Comparison of ENCODE assay signal across 5 fruit fly cellular contexts in the genomic region with DNA sequence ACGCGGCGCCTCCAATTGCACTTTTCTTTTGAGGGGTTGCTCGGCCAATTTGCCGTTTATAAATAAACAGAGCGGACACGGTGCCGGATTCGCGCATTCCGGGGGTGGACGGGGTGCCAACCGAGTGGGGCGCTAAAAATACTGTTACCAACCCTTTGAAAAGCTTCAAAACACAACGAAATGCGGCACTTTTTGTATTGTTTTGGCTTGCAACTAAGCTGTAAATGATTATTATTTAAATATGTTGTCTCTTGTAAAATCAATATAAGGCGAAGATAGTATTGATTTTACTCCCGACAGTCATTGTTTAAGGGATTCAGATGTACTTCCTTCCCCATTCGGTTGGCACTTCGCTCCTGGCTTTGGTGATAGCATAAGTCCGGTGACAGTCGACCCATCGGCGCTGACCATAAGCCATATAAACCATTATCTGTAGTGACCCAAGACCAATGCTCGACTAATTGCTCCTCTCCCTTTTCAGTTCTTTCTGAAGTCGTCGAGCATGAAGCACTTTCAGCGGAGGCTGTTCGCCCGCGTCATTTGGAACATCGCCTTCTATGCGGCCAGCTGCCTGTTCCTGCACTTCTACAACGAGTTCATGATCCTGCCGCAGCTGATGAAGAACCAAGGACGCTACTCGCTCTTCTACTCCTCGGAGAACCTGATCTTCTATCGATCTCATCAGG.
TF ChIP-seq lines count a peak whose summit lies in the region.

A gene (minus strand): TSS at position 8 of the 686 bp plus-strand sequence.

TF ChIP-seq in whole organism, adult, 20 proteins besides CTCF, POLR2A, EP300 and RAD21 (continued from another document):
- peak; percentile 16 for TF ChIP-seq toe (GFP tag; optimal IDR thresholded peaks at IDR 0.05; lab: Kevin White, UChicago)
- TF ChIP-seq CG11617 (GFP tag; optimal IDR thresholded peaks at IDR 0.05; lab: Kevin White, UChicago) = no peak
- TF ChIP-seq CG33017 (tag; optimal IDR thresholded peaks at IDR 0.05; lab: Kevin White, UChicago) = no peak

TF ChIP-seq in whole organism, embryonic, 481 proteins besides CTCF, POLR2A, EP300 and RAD21 (continued from another document and continues in another):
- TF ChIP-seq YL-1 (GFP tag; optimal IDR thresholded peaks at IDR 0.05; lab: Kevin White, UChicago) = no peak
- no peak for TF ChIP-seq Ssrp (tag; optimal IDR thresholded peaks at IDR 0.05; lab: Kevin White, UChicago)
- TF ChIP-seq croc (GFP tag; conservative IDR thresholded peaks at IDR 0.05; lab: Robert Waterston, UW) = no peak
- no peak for TF ChIP-seq ewg (GFP tag; optimal IDR thresholded peaks at IDR 0.05; lab: Kevin White, UChicago)
- TF ChIP-seq prd (optimal IDR thresholded peaks at IDR 0.05; lab: Kevin White, UChicago) = no peak
- TF ChIP-seq prd (GFP tag; IDR thresholded peaks at IDR 0.05; lab: Robert Waterston, UW) = peak; percentile 60
- TF ChIP-seq caup (GFP tag; optimal IDR thresholded peaks at IDR 0.05; lab: Kevin White, UChicago; ENCODE audit: severe bottlenecking) = no peak
- TF ChIP-seq dm (GFP tag; optimal IDR thresholded peaks at IDR 0.05; lab: Kevin White, UChicago) = no peak
- TF ChIP-seq CG11696 (GFP tag; IDR thresholded peaks at IDR 0.05; lab: Robert Waterston, UW) = no peak
- peak; percentile 49; the same call in 1 of the 3 replicates for TF ChIP-seq dysf (GFP tag; IDR thresholded peaks at IDR 0.05; lab: Robert Waterston, UW)
- no peak for TF ChIP-seq CG14014 (GFP tag; IDR thresholded peaks at IDR 0.05; lab: Robert Waterston, UW)
- peak; percentile 49 for TF ChIP-seq Xbp1 (GFP tag; optimal IDR thresholded peaks at IDR 0.05; lab: Kevin White, UChicago)
- no peak for TF ChIP-seq wor (GFP tag; IDR thresholded peaks at IDR 0.05; lab: Robert Waterston, UW)
- TF ChIP-seq pnt (GFP tag; optimal IDR thresholded peaks at IDR 0.05; lab: Kevin White, UChicago) = no peak
- TF ChIP-seq nerfin-2 (GFP tag; IDR thresholded peaks at IDR 0.05; lab: Robert Waterston, UW; ENCODE audit: partially characterized antibody) = no peak
- no peak for TF ChIP-seq HLH3B (GFP tag; IDR thresholded peaks at IDR 0.05; lab: Robert Waterston, UW)
- no peak for TF ChIP-seq Poxn (GFP tag; IDR thresholded peaks at IDR 0.05; lab: Robert Waterston, UW)
- TF ChIP-seq bsh (GFP tag; optimal IDR thresholded peaks at IDR 0.05; lab: Kevin White, UChicago) = peak in 1 of 2 experiments; percentile 4
- TF ChIP-seq CG11695 (GFP tag; IDR thresholded peaks at IDR 0.05; lab: Robert Waterston, UW) = 0 out of 3 replicates have a peak, but pooled peaks have one; percentile 35
- no peak for TF ChIP-seq CG8281 (tag; optimal IDR thresholded peaks at IDR 0.05; lab: Kevin White, UChicago)
- TF ChIP-seq jigr1 (GFP tag; IDR thresholded peaks at IDR 0.05; lab: Robert Waterston, UW) = no peak
- no peak for TF ChIP-seq dmrt11E (tag; optimal IDR thresholded peaks at IDR 0.05; lab: Kevin White, UChicago)
- no peak for TF ChIP-seq Neu2 (GFP tag; optimal IDR thresholded peaks at IDR 0.05; lab: Kevin White, UChicago; ENCODE audit: borderline replicate concordance)
- no peak for TF ChIP-seq CG1647 (GFP tag; optimal IDR thresholded peaks at IDR 0.05; lab: Kevin White, UChicago)
- no peak for TF ChIP-seq CG7987 (GFP tag; optimal IDR thresholded peaks at IDR 0.05; lab: Kevin White, UChicago)
- TF ChIP-seq cato (GFP tag; optimal IDR thresholded peaks at IDR 0.05; lab: Kevin White, UChicago; ENCODE audit: borderline replicate concordance) = no peak
- peak; percentile 9 to 29 for TF ChIP-seq dpn (GFP tag; optimal IDR thresholded peaks at IDR 0.05; lab: Kevin White, UChicago)
- peak; percentile 14 for TF ChIP-seq Chrac-16 (GFP tag; optimal IDR thresholded peaks at IDR 0.05; lab: Kevin White, UChicago)
- peak; percentile 42; the same call in 1 of the 3 replicates for TF ChIP-seq Opbp (GFP tag; IDR thresholded peaks at IDR 0.05; lab: Robert Waterston, UW; ENCODE audit: partially characterized antibody)

TF ChIP-seq in whole organism, prepupa, 60 proteins besides CTCF, POLR2A, EP300 and RAD21 (continued from another document and continues in another):
- TF ChIP-seq dsx (GFP tag; optimal IDR thresholded peaks at IDR 0.05; lab: Kevin White, UChicago; ENCODE audit: poor library complexity, severe bottlenecking) = no peak
- TF ChIP-seq CG6276 (GFP tag; optimal IDR thresholded peaks at IDR 0.05; lab: Kevin White, UChicago) = no peak
- TF ChIP-seq CG10631 (GFP tag; optimal IDR thresholded peaks at IDR 0.05; lab: Kevin White, UChicago) = no peak
- TF ChIP-seq spab (GFP tag; optimal IDR thresholded peaks at IDR 0.05; lab: Kevin White, UChicago) = peak; percentile 26
- TF ChIP-seq CG15336 (GFP tag; IDR thresholded peaks at IDR 0.05; lab: Robert Waterston, UW) = no peak
- TF ChIP-seq Gug (GFP tag; IDR thresholded peaks at IDR 0.05; lab: Robert Waterston, UW) = peak; percentile 44
- peak; percentile 41 for TF ChIP-seq pdm3 (GFP tag; optimal IDR thresholded peaks at IDR 0.05; lab: Kevin White, UChicago)
- no peak for TF ChIP-seq fd59A (GFP tag; optimal IDR thresholded peaks at IDR 0.05; lab: Kevin White, UChicago)
- TF ChIP-seq CG34406 (GFP tag; optimal IDR thresholded peaks at IDR 0.05; lab: Kevin White, UChicago) = peak; percentile 31
- TF ChIP-seq CG8319 (GFP tag; optimal IDR thresholded peaks at IDR 0.05; lab: Kevin White, UChicago) = peak; percentile 25
- TF ChIP-seq topi (GFP tag; optimal IDR thresholded peaks at IDR 0.05; lab: Kevin White, UChicago) = peak; percentile 51
- TF ChIP-seq Sox15 (GFP tag; optimal IDR thresholded peaks at IDR 0.05; lab: Kevin White, UChicago) = peak; percentile 13
- TF ChIP-seq CG6808 (GFP tag; optimal IDR thresholded peaks at IDR 0.05; lab: Kevin White, UChicago) = peak; percentile 35
- no peak for TF ChIP-seq CG11294 (GFP tag; IDR thresholded peaks at IDR 0.05; lab: Robert Waterston, UW)
- no peak for TF ChIP-seq CG8119 (GFP tag; IDR thresholded peaks at IDR 0.05; lab: Robert Waterston, UW)
- TF ChIP-seq fkh (GFP tag; optimal IDR thresholded peaks at IDR 0.05; lab: Kevin White, UChicago) = peak; percentile 10
- TF ChIP-seq lz (GFP tag; optimal IDR thresholded peaks at IDR 0.05; lab: Kevin White, UChicago) = peak; percentile 52
- TF ChIP-seq CG4318 (GFP tag; optimal IDR thresholded peaks at IDR 0.05; lab: Kevin White, UChicago) = no peak
- TF ChIP-seq net (GFP tag; optimal IDR thresholded peaks at IDR 0.05; lab: Kevin White, UChicago) = peak; percentile 32
- no peak for TF ChIP-seq Hr38 (GFP tag; optimal IDR thresholded peaks at IDR 0.05; lab: Kevin White, UChicago)
- peak; percentile 46 for TF ChIP-seq cyc (GFP tag; optimal IDR thresholded peaks at IDR 0.05; lab: Kevin White, UChicago)
- no peak for TF ChIP-seq CG6854 (GFP tag; optimal IDR thresholded peaks at IDR 0.05; lab: Kevin White, UChicago)
- peak; percentile 62 for TF ChIP-seq CG31627 (GFP tag; optimal IDR thresholded peaks at IDR 0.05; lab: Kevin White, UChicago)
- peak; percentile 7 for TF ChIP-seq Eip75B (GFP tag; optimal IDR thresholded peaks at IDR 0.05; lab: Kevin White, UChicago)
- peak; percentile 96 for TF ChIP-seq svp (GFP tag; lab: Kevin White, UChicago)
- TF ChIP-seq CG10669 (GFP tag; optimal IDR thresholded peaks at IDR 0.05; lab: Kevin White, UChicago) = peak; percentile 56
- peak; percentile 39 for TF ChIP-seq achi (GFP tag; optimal IDR thresholded peaks at IDR 0.05; lab: Kevin White, UChicago)
- TF ChIP-seq Ets96B (tag; optimal IDR thresholded peaks at IDR 0.05; lab: Kevin White, UChicago) = peak; percentile 19
- TF ChIP-seq Sox14 (GFP tag; optimal IDR thresholded peaks at IDR 0.05; lab: Kevin White, UChicago) = peak; percentile 56
- peak; percentile 10 for TF ChIP-seq CG1621 (tag; optimal IDR thresholded peaks at IDR 0.05; lab: Kevin White, UChicago)
- peak; percentile 30 for TF ChIP-seq Lpt (GFP tag; optimal IDR thresholded peaks at IDR 0.05; lab: Kevin White, UChicago)
- no peak for TF ChIP-seq salr (GFP tag; optimal IDR thresholded peaks at IDR 0.05; lab: Kevin White, UChicago)

TF ChIP-seq in whole organism, pupa, 21 proteins besides CTCF, POLR2A, EP300 and RAD21 (continued from another document):
- TF ChIP-seq CG34367 (tag; optimal IDR thresholded peaks at IDR 0.05; lab: Kevin White, UChicago) = peak; percentile 20
- TF ChIP-seq D1 (tag; optimal IDR thresholded peaks at IDR 0.05; lab: Kevin White, UChicago) = no peak
TF ChIP-seq in whole organism, pupa: peak in this region for 12.

TF ChIP-seq in whole organism, wandering third instar larva, 38 proteins besides CTCF, POLR2A, EP300 and RAD21 (continued from another document):
- TF ChIP-seq Sp1 (GFP tag; optimal IDR thresholded peaks at IDR 0.05; lab: Kevin White, UChicago) (peak; percentile 17), dl (GFP tag; optimal IDR thresholded peaks at IDR 0.05; lab: Kevin White, UChicago; ENCODE audit: insufficient read depth in 1 of 2, partially characterized antibody in 2 of 2) (no peak), Abd-B (GFP tag; optimal IDR thresholded peaks at IDR 0.05; lab: Kevin White, UChicago) (no peak), fru (GFP tag; optimal IDR thresholded peaks at IDR 0.05; lab: Kevin White, UChicago) (peak; percentile 62), foxo (GFP tag; optimal IDR thresholded peaks at IDR 0.05; lab: Kevin White, UChicago) (peak in 1 of 2 experiments; percentile 57), h (GFP tag; optimal IDR thresholded peaks at IDR 0.05; lab: Kevin White, UChicago) (peak; percentile 57), CrebA (GFP tag; optimal IDR thresholded peaks at IDR 0.05; lab: Kevin White, UChicago; ENCODE audit: borderline replicate concordance) (no peak), rgr (GFP tag; optimal IDR thresholded peaks at IDR 0.05; lab: Kevin White, UChicago) (peak; percentile 44), usp (GFP tag; optimal IDR thresholded peaks at IDR 0.05; lab: Kevin White, UChicago) (no peak), Jra (GFP tag; optimal IDR thresholded peaks at IDR 0.05; lab: Kevin White, UChicago) (no peak), CG32264 (GFP tag; optimal IDR thresholded peaks at IDR 0.05; lab: Kevin White, UChicago) (no peak), Rel (GFP tag; optimal IDR thresholded peaks at IDR 0.05; lab: Kevin White, UChicago) (no peak), Rel (tag; optimal IDR thresholded peaks at IDR 0.05; lab: Kevin White, UChicago) (no peak), GATAd (GFP tag; optimal IDR thresholded peaks at IDR 0.05; lab: Kevin White, UChicago) (no peak), Dif (GFP tag; optimal IDR thresholded peaks at IDR 0.05; lab: Kevin White, UChicago; ENCODE audit: partially characterized antibody) (no peak), br (GFP tag; optimal IDR thresholded peaks at IDR 0.05; lab: Kevin White, UChicago) (peak; percentile 45), N (GFP tag; optimal IDR thresholded peaks at IDR 0.05; lab: Kevin White, UChicago) (no peak)
TF ChIP-seq in whole organism, wandering third instar larva: peak in this region for 11.
